Fruit fly (Drosophila melanogaster) whole organism, embryonic: ENCODE results near the gene Mul1.

ENCODE experiments used
- CG10267 ChIP-seq: fragments of 200-800 bp; sonication (Bioruptor generic); optimal IDR thresholded peaks from 2 replicates; lab custom pipeline; 2018; ENCODE audit warnings: missing biosample characterization, mild to moderate bottlenecking, missing genetic modification characterization, moderate library complexity
- CG10321 ChIP-seq: fragments of 200-800 bp; sonication (Bioruptor generic); IDR thresholded peaks from 2 replicates; pipeline ENCODE4 v1.3.6; 2022; ENCODE audit warnings: missing biosample characterization, missing genetic modification characterization
- CG10366 ChIP-seq: fragments of 200-800 bp; sonication (Bioruptor generic); IDR thresholded peaks from 2 replicates; pipeline ENCODE4 v1.3.6; 2022; ENCODE audit warnings: missing biosample characterization, missing genetic modification characterization
- CG11456 ChIP-seq: fragments of 200-800 bp; sonication (Bioruptor generic); IDR thresholded peaks from 3 replicates; pipeline ENCODE4 v1.3.6; 2022; ENCODE audit warnings: missing biosample characterization, missing genetic modification characterization
- CG11695 ChIP-seq: fragments of 200-800 bp; sonication (Bioruptor generic); IDR thresholded peaks from 3 replicates; pipeline ENCODE4 v1.3.6; 2022; ENCODE audit warnings: missing biosample characterization, missing genetic modification characterization
- CG12659 ChIP-seq: fragments of 200-800 bp; sonication (Bioruptor generic); optimal IDR thresholded peaks from 3 replicates; lab custom pipeline; 2017; ENCODE audit warnings: mild to moderate bottlenecking, missing biosample characterization, missing genetic modification reagents, missing genetic modification characterization
- CG16863 ChIP-seq: fragments of 200-800 bp; sonication (Bioruptor generic); optimal IDR thresholded peaks from 3 replicates; lab custom pipeline; 2016; ENCODE audit warnings: missing biosample characterization, missing genetic modification characterization
- CG17359 ChIP-seq: fragments of 200-800 bp; sonication (Bioruptor generic); optimal IDR thresholded peaks from 3 replicates; lab custom pipeline; 2018; ENCODE audit warnings: missing biosample characterization, mild to moderate bottlenecking, missing genetic modification characterization, moderate library complexity
- CG17802 ChIP-seq: fragments of 200-800 bp; sonication (Bioruptor generic); optimal IDR thresholded peaks from 2 replicates; lab custom pipeline; 2018; ENCODE audit warnings: missing biosample characterization, mild to moderate bottlenecking, missing genetic modification characterization, moderate library complexity
- CG2116 ChIP-seq: fragments of 200-800 bp; sonication (Bioruptor generic); optimal IDR thresholded peaks from 3 replicates; lab custom pipeline; 2018; ENCODE audit warnings: missing biosample characterization, mild to moderate bottlenecking, missing genetic modification characterization
- CG2129 ChIP-seq: fragments of 200-800 bp; sonication (Bioruptor generic); IDR thresholded peaks from 2 replicates; pipeline ENCODE4 v1.3.6; 2022; ENCODE audit warnings: missing biosample characterization, missing genetic modification characterization; ENCODE audit not compliant: partially characterized antibody
- CG2678 ChIP-seq: fragments of 200-800 bp; sonication (Bioruptor generic); optimal IDR thresholded peaks from 3 replicates; lab custom pipeline; 2019; ENCODE audit warnings: missing biosample characterization, mild to moderate bottlenecking, missing genetic modification characterization, moderate library complexity
- CG7928 ChIP-seq: fragments of 200-800 bp; sonication (Bioruptor generic); optimal IDR thresholded peaks from 2 replicates; lab custom pipeline; 2017; ENCODE audit warnings: missing biosample characterization, mild to moderate bottlenecking, missing genetic modification characterization
- CG9215 ChIP-seq: fragments of 200-800 bp; sonication (Bioruptor generic); IDR thresholded peaks from 2 replicates; pipeline ENCODE4 v1.3.6; 2022; ENCODE audit warnings: missing biosample characterization, missing genetic modification characterization
- CTCF ChIP-seq: fragments of 200-800 bp; sonication (Bioruptor generic); optimal IDR thresholded peaks from 2 replicates; lab custom pipeline; 2017; ENCODE audit warnings: missing biosample characterization, mild to moderate bottlenecking, missing genetic modification characterization, moderate library complexity
- CoRest ChIP-seq: fragments of 200-800 bp; sonication (Bioruptor generic); optimal IDR thresholded peaks from 3 replicates; lab custom pipeline; 2018; ENCODE audit warnings: missing biosample characterization, mild to moderate bottlenecking, missing genetic modification characterization, moderate library complexity
- CrebB ChIP-seq: fragments of 200-800 bp; sonication (Bioruptor generic); optimal IDR thresholded peaks from 3 replicates; lab custom pipeline; 2018; ENCODE audit warnings: missing biosample characterization, mild to moderate bottlenecking, missing genetic modification characterization
- D19B ChIP-seq: fragments of 200-800 bp; sonication (Bioruptor generic); optimal IDR thresholded peaks from 2 replicates; lab custom pipeline; 2017; ENCODE audit warnings: missing biosample characterization, mild to moderate bottlenecking, missing genetic modification characterization
- Dad ChIP-seq: fragments of 200-800 bp; sonication (Bioruptor generic); optimal IDR thresholded peaks from 3 replicates; lab custom pipeline; 2016; ENCODE audit warnings: missing biosample characterization, missing genetic modification characterization
- Dfd ChIP-seq, 2 experiments: fragments of >200 bp; optimal IDR thresholded peaks; 2 replicates each; lab custom pipeline; 2017; ENCODE audit warnings: missing biosample characterization in 2 of 2, missing genetic modification characterization in 2 of 2
- Doc2 ChIP-seq: fragments of 200-800 bp; sonication (Bioruptor generic); IDR thresholded peaks from 2 replicates; pipeline ENCODE4 v1.3.6; 2022; ENCODE audit warnings: missing biosample characterization, missing genetic modification characterization
- Eip74EF ChIP-seq, 2 experiments: fragments of 200-800 bp in 1 of 2; fragments of >200 bp in 1 of 2; sonication (Bioruptor generic) in 1 of 2; optimal IDR thresholded peaks; 2 replicates each; lab custom pipeline; 2017 to 2019; ENCODE audit warnings: missing biosample characterization in 2 of 2, missing genetic modification characterization in 2 of 2, mild to moderate bottlenecking in 1 of 2, moderate library complexity in 1 of 2
- Hsf ChIP-seq: fragments of 200-800 bp; sonication (Bioruptor generic); optimal IDR thresholded peaks from 3 replicates; lab custom pipeline; 2016; ENCODE audit warnings: missing biosample characterization, missing genetic modification characterization
- Lim3 ChIP-seq: fragments of 200-800 bp; sonication (Bioruptor generic); IDR thresholded peaks from 2 replicates; pipeline ENCODE4 v1.3.6; 2022; ENCODE audit warnings: missing biosample characterization, missing genetic modification characterization
- MBD-R2 ChIP-seq: fragments of 200-800 bp; sonication (Bioruptor generic); IDR thresholded peaks from 2 replicates; pipeline ENCODE4 v1.3.6; 2022; ENCODE audit warnings: missing biosample characterization, missing genetic modification characterization
- NC2β ChIP-seq: fragments of 200-800 bp; sonication (Bioruptor generic); optimal IDR thresholded peaks from 2 replicates; lab custom pipeline; 2016; ENCODE audit warnings: missing biosample characterization, missing genetic modification characterization
- Nf-YA ChIP-seq: fragments of 200-800 bp; sonication (Bioruptor generic); IDR thresholded peaks from 2 replicates; pipeline ENCODE4 v1.3.6; 2022; ENCODE audit warnings: missing biosample characterization, missing genetic modification characterization
- Oli ChIP-seq: fragments of 200-800 bp; sonication (Bioruptor generic); optimal IDR thresholded peaks from 2 replicates; lab custom pipeline; 2018; ENCODE audit warnings: missing biosample characterization, mild to moderate bottlenecking, missing genetic modification characterization, moderate library complexity
- Pdp1 ChIP-seq, 2 experiments: fragments of 200-800 bp; sonication (Bioruptor generic); optimal IDR thresholded peaks; 3 replicates each; lab custom pipeline; 2016; ENCODE audit warnings: missing biosample characterization in 2 of 2, missing genetic modification characterization in 2 of 2, mild to moderate bottlenecking in 1 of 2, moderate library complexity in 1 of 2
- Ptx1 ChIP-seq: fragments of 200-800 bp; sonication (Bioruptor generic); IDR thresholded peaks from 2 replicates; pipeline ENCODE4 v1.3.6; 2022; ENCODE audit warnings: missing biosample characterization, missing genetic modification characterization
- Sry-δ ChIP-seq: fragments of 200-800 bp; sonication (Bioruptor generic); optimal IDR thresholded peaks from 2 replicates; lab custom pipeline; 2016; ENCODE audit warnings: missing biosample characterization, missing genetic modification characterization
- Usf ChIP-seq: fragments of 200-800 bp; sonication (Bioruptor generic); optimal IDR thresholded peaks from 2 replicates; lab custom pipeline; 2017; ENCODE audit warnings: missing genotype, missing biosample characterization, missing genetic modification characterization
- abd-A ChIP-seq: fragments of 200-800 bp; sonication (Bioruptor generic); optimal IDR thresholded peaks from 3 replicates; lab custom pipeline; 2019; ENCODE audit warnings: missing biosample characterization, mild to moderate bottlenecking, missing genetic modification characterization, moderate library complexity
- amos ChIP-seq: fragments of 200-800 bp; sonication (Bioruptor generic); IDR thresholded peaks from 2 replicates; pipeline ENCODE4 v1.3.6; 2022; ENCODE audit warnings: missing biosample characterization, missing genetic modification characterization; ENCODE audit not compliant: partially characterized antibody
- ci ChIP-seq: fragments of 200-800 bp; sonication (Bioruptor generic); IDR thresholded peaks from 3 replicates; pipeline ENCODE4 v1.3.6; 2022; ENCODE audit warnings: missing biosample characterization, missing genetic modification characterization
- crp ChIP-seq, 2 experiments: fragments of 200-800 bp; sonication (Bioruptor generic); optimal IDR thresholded peaks; 2 replicates in 1 of 2; 3 replicates in 1 of 2; lab custom pipeline; 2017; ENCODE audit warnings: missing biosample characterization in 2 of 2, missing genetic modification characterization in 2 of 2, mild to moderate bottlenecking in 1 of 2, moderate library complexity in 1 of 2
- danr ChIP-seq: fragments of 200-800 bp; sonication (Bioruptor generic); IDR thresholded peaks from 2 replicates; pipeline ENCODE4 v1.3.6; 2022; ENCODE audit warnings: missing biosample characterization, missing genetic modification characterization
- gsb-n ChIP-seq: fragments of 200-800 bp; sonication (Bioruptor generic); optimal IDR thresholded peaks from 3 replicates; lab custom pipeline; 2018; ENCODE audit warnings: missing biosample characterization, mild to moderate bottlenecking, missing genetic modification characterization
- hbn ChIP-seq: fragments of 200-800 bp; sonication (Bioruptor generic); IDR thresholded peaks from 2 replicates; pipeline ENCODE4 v1.3.6; 2022; ENCODE audit warnings: missing biosample characterization, missing genetic modification characterization; ENCODE audit not compliant: partially characterized antibody
- hkb ChIP-seq, 2 experiments: fragments of 200-800 bp in 1 of 2; fragments of >200 bp in 1 of 2; sonication (Bioruptor generic) in 1 of 2; IDR thresholded peaks in 1 of 2; optimal IDR thresholded peaks in 1 of 2; 2 replicates each; pipeline versions ENCODE4 v1.3.6 to Lab custom; 2017 to 2022; ENCODE audit warnings: missing biosample characterization in 1 of 2, missing genetic modification characterization in 1 of 2
- nau ChIP-seq: fragments of 200-800 bp; sonication (Bioruptor generic); optimal IDR thresholded peaks from 3 replicates; lab custom pipeline; 2017; ENCODE audit warnings: missing biosample characterization, mild to moderate bottlenecking, missing genetic modification characterization, missing genetic modification reagents
- nerfin-2 ChIP-seq: fragments of 200-800 bp; sonication (Bioruptor generic); IDR thresholded peaks from 2 replicates; pipeline ENCODE4 v1.3.6; 2022; ENCODE audit warnings: missing biosample characterization, missing genetic modification characterization; ENCODE audit not compliant: partially characterized antibody
- odd ChIP-seq: fragments of 200-800 bp; sonication (Bioruptor generic); optimal IDR thresholded peaks from 2 replicates; lab custom pipeline; 2017; ENCODE audit warnings: missing biosample characterization, mild to moderate bottlenecking, missing genetic modification characterization
- p53 ChIP-seq: fragments of 200-800 bp; sonication (Bioruptor generic); optimal IDR thresholded peaks from 2 replicates; lab custom pipeline; 2016; ENCODE audit warnings: missing biosample characterization, missing genetic modification characterization
- salm ChIP-seq: fragments of 200-800 bp; sonication (Bioruptor generic); optimal IDR thresholded peaks from 2 replicates; lab custom pipeline; 2018; ENCODE audit warnings: missing biosample characterization, mild to moderate bottlenecking, missing genetic modification characterization
- sens ChIP-seq: fragments of 200-800 bp; sonication (Bioruptor generic); peaks from one replicate; lab custom pipeline; 2016; ENCODE audit warnings: missing biosample characterization, missing genetic modification characterization
- sr ChIP-seq: fragments of 200-800 bp; sonication (Bioruptor generic); IDR thresholded peaks from 3 replicates; pipeline ENCODE4 v1.3.6; 2022; ENCODE audit warnings: missing biosample characterization, missing genetic modification characterization
- ssp ChIP-seq: fragments of 200-800 bp; sonication (Bioruptor generic); IDR thresholded peaks from 2 replicates; pipeline ENCODE4 v1.3.6; 2022; ENCODE audit warnings: missing biosample characterization, missing genetic modification characterization
- tna ChIP-seq: fragments of 200-800 bp; sonication (Bioruptor generic); IDR thresholded peaks from 2 replicates; pipeline ENCODE4 v1.3.6; 2022; ENCODE audit warnings: missing biosample characterization, missing genetic modification characterization; ENCODE audit not compliant: partially characterized antibody
- wdn ChIP-seq: fragments of 200-800 bp; sonication (Bioruptor generic); IDR thresholded peaks from 2 replicates; pipeline ENCODE4 v1.3.6; 2022; ENCODE audit warnings: missing biosample characterization, missing genetic modification characterization

Mul1 gene

dm6 chr3L:4021260-4021831 is at the start of gene Mul1:
Gene Mul1 (plus strand): TSS chr3L:4021457.
- TF ChIP-seq Hsf (GFP tag; lab: Kevin White, UChicago) (no peak), Eip74EF (GFP tag; optimal IDR thresholded peaks at IDR 0.05; lab: Kevin White, UChicago) (no peak), CG2116 (GFP tag; lab: Kevin White, UChicago) (peak; percentile 42), NC2β (no peak), abd-A (tag; lab: Kevin White, UChicago) (no peak), salm (tag; lab: Kevin White, UChicago) (no peak), ci (GFP tag; lab: Robert Waterston, UW) (no peak), D19B (no peak), Lim3 (no peak), CG2129 (GFP tag; lab: Robert Waterston, UW) (no peak), crp (GFP tag; optimal IDR thresholded peaks at IDR 0.05; lab: Kevin White, UChicago) (peak; percentile 68 to 92), CG10267 (tag; lab: Kevin White, UChicago) (peak; percentile 19), Dfd (GFP tag; optimal IDR thresholded peaks at IDR 0.05; lab: Kevin White, UChicago) (no peak), nerfin-2 (no peak), Usf (GFP tag; lab: Kevin White, UChicago) (no peak), gsb-n (tag; lab: Kevin White, UChicago) (no peak), nau (GFP tag; lab: Kevin White, UChicago) (no peak), CG11456 (GFP tag; lab: Robert Waterston, UW) (no peak), danr (GFP tag; lab: Robert Waterston, UW) (no peak), CG2678 (tag; lab: Kevin White, UChicago) (no peak), CoRest (peak; percentile 11), CG10366 (GFP tag; lab: Robert Waterston, UW) (peak; percentile 22; the same call in 1 of the 2 replicates), CTCF (GFP tag; lab: Kevin White, UChicago) (no peak), ssp (GFP tag; lab: Robert Waterston, UW) (no peak), Sry-δ (peak; percentile 6), CG7928 (no peak), Ptx1 (GFP tag; lab: Robert Waterston, UW) (no peak), Nf-YA (GFP tag; lab: Robert Waterston, UW) (no peak), CG11695 (GFP tag; lab: Robert Waterston, UW) (no peak), p53 (GFP tag; lab: Kevin White, UChicago) (no peak), wdn (no peak), MBD-R2 (GFP tag; lab: Robert Waterston, UW) (peak; percentile 83), hbn (0 out of 2 replicates have a peak, but pooled peaks have one; percentile 17), Dad (no peak), Oli (tag; lab: Kevin White, UChicago) (no peak), amos (GFP tag; lab: Robert Waterston, UW) (peak; percentile 38; the same call in 1 of the 2 replicates), CG17359 (tag; lab: Kevin White, UChicago) (no peak), sr (GFP tag; lab: Robert Waterston, UW) (no peak), Pdp1 (GFP tag; optimal IDR thresholded peaks at IDR 0.05; lab: Kevin White, UChicago) (peak in 1 of 2 experiments; percentile 77), tna (GFP tag; lab: Robert Waterston, UW) (no peak), hkb (optimal IDR thresholded peaks at IDR 0.05; lab: Kevin White, UChicago) (no peak), hkb (GFP tag; IDR thresholded peaks at IDR 0.05; lab: Robert Waterston, UW) (0 out of 2 replicates have a peak, but pooled peaks have one; percentile 8), CG10321 (GFP tag; lab: Robert Waterston, UW) (no peak), odd (GFP tag; lab: Kevin White, UChicago) (no peak), CrebB (tag; lab: Kevin White, UChicago) (no peak), CG9215 (GFP tag; lab: Robert Waterston, UW) (no peak), Doc2 (GFP tag; lab: Robert Waterston, UW) (no peak), sens (GFP tag; lab: Kevin White, UChicago) (peak; percentile 53), CG12659 (peak; percentile 46), CG17802 (tag; lab: Kevin White, UChicago) (no peak), CG16863 (no peak)
